Fruit fly (Drosophila melanogaster): ENCODE results near the gene Nle.

Gene Nle

DNA sequence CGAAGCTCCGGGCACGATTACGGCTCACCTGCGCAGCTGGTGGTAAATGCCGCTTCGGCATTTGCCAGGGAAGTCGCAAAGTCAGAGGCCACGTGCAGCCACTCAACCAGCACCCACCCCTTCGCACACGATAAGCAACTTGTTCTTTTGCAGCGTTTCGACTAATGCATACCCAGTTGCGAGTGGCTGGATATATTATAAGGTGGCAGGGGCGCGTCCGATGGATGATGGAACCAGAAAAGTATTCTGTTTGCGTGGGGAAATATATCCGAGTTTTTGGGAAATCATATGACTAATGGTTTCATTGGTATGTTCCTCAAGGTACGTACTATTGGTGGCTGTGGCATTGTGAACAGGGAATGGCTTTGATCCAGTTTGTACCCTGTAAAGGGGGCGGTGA, 18.3 kb downstream of the Nle start:
- TF ChIP-seq tj (GFP tag; optimal IDR thresholded peaks at IDR 0.05) = no peak
- TF ChIP-seq Clk (GFP tag; optimal IDR thresholded peaks at IDR 0.05) = no peak
- no peak for TF ChIP-seq cic (GFP tag; optimal IDR thresholded peaks at IDR 0.05)
- no peak for TF ChIP-seq CG7045 (GFP tag; optimal IDR thresholded peaks at IDR 0.05)
- TF ChIP-seq CG5204 (GFP tag; optimal IDR thresholded peaks at IDR 0.05) = no peak
- no peak for TF ChIP-seq CG12768 (GFP tag; optimal IDR thresholded peaks at IDR 0.05)
- TF ChIP-seq ovo (GFP tag; optimal IDR thresholded peaks at IDR 0.05) = no peak
- TF ChIP-seq CG14711 (tag; optimal IDR thresholded peaks at IDR 0.05) = no peak
- no peak for TF ChIP-seq CG1620 (GFP tag; optimal IDR thresholded peaks at IDR 0.05)
- no peak for TF ChIP-seq pad (GFP tag; optimal IDR thresholded peaks at IDR 0.05)
- no peak for TF ChIP-seq toe (GFP tag; optimal IDR thresholded peaks at IDR 0.05)

DNA sequence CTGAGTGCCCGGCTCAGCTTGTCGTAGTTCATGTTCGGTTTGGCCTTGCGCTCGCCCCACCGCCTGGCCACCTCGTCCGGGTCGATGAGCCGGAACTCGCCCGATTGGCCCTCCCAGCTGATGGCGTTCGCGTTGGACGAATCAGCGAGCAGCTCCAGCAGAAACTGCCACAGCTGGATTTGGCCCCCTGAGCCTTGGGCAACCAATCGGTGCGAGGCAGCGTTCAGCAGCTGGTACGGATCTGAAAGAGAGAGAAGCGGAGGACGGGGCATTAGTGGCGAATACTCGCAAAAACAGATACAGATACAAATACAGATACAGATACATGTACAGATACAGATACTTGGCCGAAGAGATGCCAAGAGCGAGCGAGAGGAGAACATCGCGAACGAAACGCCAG, 19.9 kb downstream of the Nle start:
- TF ChIP-seq Crg-1 (GFP tag; optimal IDR thresholded peaks at IDR 0.05) = no peak
- no peak for TF ChIP-seq CG14711 (tag; optimal IDR thresholded peaks at IDR 0.05)
- TF ChIP-seq tj (GFP tag; optimal IDR thresholded peaks at IDR 0.05) = no peak
- no peak for TF ChIP-seq Clk (GFP tag; optimal IDR thresholded peaks at IDR 0.05)
- no peak for TF ChIP-seq CG1620 (GFP tag; optimal IDR thresholded peaks at IDR 0.05)
- TF ChIP-seq ovo (GFP tag; optimal IDR thresholded peaks at IDR 0.05) = no peak
- no peak for TF ChIP-seq bab1 (GFP tag; optimal IDR thresholded peaks at IDR 0.05)
- no peak for TF ChIP-seq Hr96 (GFP tag; optimal IDR thresholded peaks at IDR 0.05)
- no peak for TF ChIP-seq kay (GFP tag; ENCODE audit: borderline replicate concordance)
- TF ChIP-seq pad (GFP tag; optimal IDR thresholded peaks at IDR 0.05) = no peak
- TF ChIP-seq CG33017 (tag; optimal IDR thresholded peaks at IDR 0.05) = no peak
- no peak for TF ChIP-seq CG7045 (GFP tag; optimal IDR thresholded peaks at IDR 0.05)

DNA sequence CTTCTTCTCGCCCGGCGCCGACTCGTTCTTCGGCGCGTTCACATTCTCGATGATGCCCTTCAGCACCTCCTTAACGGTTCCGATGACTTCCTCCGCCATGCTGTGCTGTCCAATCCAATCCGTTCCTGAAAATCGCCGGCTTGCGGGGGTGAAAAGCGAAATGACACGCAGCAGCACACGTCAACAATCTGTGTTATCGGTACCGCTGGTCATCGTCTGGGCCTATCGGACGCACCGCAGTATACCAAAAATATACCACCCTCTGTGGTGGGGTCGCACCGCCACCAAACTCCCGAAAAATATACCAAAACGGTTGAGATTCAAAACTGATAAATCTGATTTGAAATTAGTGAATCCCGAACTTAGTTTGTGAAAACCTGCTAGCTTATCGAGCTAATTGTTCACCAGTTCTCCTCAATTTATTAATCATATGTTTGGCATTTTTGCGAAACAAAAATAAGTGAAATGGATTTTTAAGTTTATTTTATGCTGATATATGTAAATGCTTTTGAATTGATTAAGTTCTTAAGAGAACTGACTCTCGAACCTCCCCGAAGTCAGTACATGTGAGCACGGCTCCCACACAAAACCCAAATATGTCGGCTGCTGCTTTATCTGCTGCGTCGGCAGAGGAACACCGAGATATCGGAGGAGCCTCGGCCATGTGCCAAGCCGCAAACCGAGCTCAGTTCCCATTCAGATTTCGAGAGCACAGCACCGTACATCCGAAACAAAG, 23.3 kb downstream of the Nle start, which contains the start of the genes Spp and nAChRbeta3:
Spp (minus strand) TSS at position 210 of the 736 bp plus-strand sequence.
nAChRbeta3 (plus strand) TSS at position 686 of the 736 bp plus-strand sequence.
- TF ChIP-seq Mnt (GFP tag; optimal IDR thresholded peaks at IDR 0.05) = peak; percentile 34
- no peak for TF ChIP-seq bab1 (GFP tag; optimal IDR thresholded peaks at IDR 0.05)

DNA sequence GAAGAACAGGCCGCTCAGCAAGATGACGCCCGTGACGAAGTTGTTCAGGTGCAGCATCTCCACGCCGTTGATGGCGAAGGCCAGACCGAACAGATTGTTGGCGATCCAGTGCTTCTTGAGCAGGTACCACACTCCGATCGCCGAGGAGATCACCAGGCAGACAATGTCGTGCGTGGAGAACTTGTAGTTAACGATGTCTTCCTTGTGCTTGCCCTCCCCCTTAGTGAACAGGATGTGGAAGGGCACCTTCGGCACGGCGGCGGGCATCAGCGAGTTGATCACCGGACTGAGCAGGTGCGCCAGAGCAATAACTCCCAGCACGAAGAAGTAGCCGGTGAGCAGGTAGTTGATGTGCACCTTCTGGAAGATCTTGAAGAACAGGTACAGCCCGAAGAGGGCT, 24.1 kb downstream of the Nle start:
- no peak for TF ChIP-seq Mnt (GFP tag; optimal IDR thresholded peaks at IDR 0.05)
- no peak for TF ChIP-seq Crg-1 (GFP tag; optimal IDR thresholded peaks at IDR 0.05)
- no peak for TF ChIP-seq kay (GFP tag; ENCODE audit: borderline replicate concordance)
- no peak for TF ChIP-seq CG33017 (tag; optimal IDR thresholded peaks at IDR 0.05)
- no peak for TF ChIP-seq CG5204 (GFP tag; optimal IDR thresholded peaks at IDR 0.05)
- no peak for TF ChIP-seq Hr96 (GFP tag; optimal IDR thresholded peaks at IDR 0.05)
- no peak for TF ChIP-seq CG12768 (GFP tag; optimal IDR thresholded peaks at IDR 0.05)
- no peak for TF ChIP-seq tj (GFP tag; optimal IDR thresholded peaks at IDR 0.05)
- TF ChIP-seq CG1620 (GFP tag; optimal IDR thresholded peaks at IDR 0.05) = no peak
- no peak for TF ChIP-seq CG7101 (tag; optimal IDR thresholded peaks at IDR 0.05)
- no peak for TF ChIP-seq Clk (GFP tag; optimal IDR thresholded peaks at IDR 0.05)
- TF ChIP-seq toe (GFP tag; optimal IDR thresholded peaks at IDR 0.05) = no peak
- TF ChIP-seq pad (GFP tag; optimal IDR thresholded peaks at IDR 0.05) = no peak
- TF ChIP-seq ovo (GFP tag; optimal IDR thresholded peaks at IDR 0.05) = no peak
- no peak for TF ChIP-seq cnc (optimal IDR thresholded peaks at IDR 0.05)
- TF ChIP-seq CG7045 (GFP tag; optimal IDR thresholded peaks at IDR 0.05) = no peak
- no peak for TF ChIP-seq cic (GFP tag; optimal IDR thresholded peaks at IDR 0.05)
- no peak for TF ChIP-seq bab1 (GFP tag; optimal IDR thresholded peaks at IDR 0.05)
- no peak for TF ChIP-seq CG11617 (GFP tag; optimal IDR thresholded peaks at IDR 0.05)
- no peak for TF ChIP-seq CG14711 (tag; optimal IDR thresholded peaks at IDR 0.05)

- TF ChIP-seq pad (GFP tag; optimal IDR thresholded peaks at IDR 0.05) (peak; percentile 31), cic (GFP tag; optimal IDR thresholded peaks at IDR 0.05) (no peak), CG33017 (tag; optimal IDR thresholded peaks at IDR 0.05) (no peak), ovo (GFP tag; optimal IDR thresholded peaks at IDR 0.05) (no peak), CG7045 (GFP tag; optimal IDR thresholded peaks at IDR 0.05) (no peak), CG5204 (GFP tag; optimal IDR thresholded peaks at IDR 0.05) (no peak), CG12768 (GFP tag; optimal IDR thresholded peaks at IDR 0.05) (no peak), cnc (optimal IDR thresholded peaks at IDR 0.05) (no peak), CG7101 (tag; optimal IDR thresholded peaks at IDR 0.05) (no peak), kay (GFP tag; ENCODE audit: borderline replicate concordance) (no peak), CG14711 (tag; optimal IDR thresholded peaks at IDR 0.05) (no peak), CG11617 (GFP tag; optimal IDR thresholded peaks at IDR 0.05) (no peak), Hr96 (GFP tag; optimal IDR thresholded peaks at IDR 0.05) (no peak), tj (GFP tag; optimal IDR thresholded peaks at IDR 0.05) (no peak), Clk (GFP tag; optimal IDR thresholded peaks at IDR 0.05) (no peak), Mnt (GFP tag; optimal IDR thresholded peaks at IDR 0.05) (peak; percentile 34), Crg-1 (GFP tag; optimal IDR thresholded peaks at IDR 0.05) (peak; percentile 22), bab1 (GFP tag; optimal IDR thresholded peaks at IDR 0.05) (peak; percentile 33), toe (GFP tag; optimal IDR thresholded peaks at IDR 0.05) (no peak), CG1620 (GFP tag; optimal IDR thresholded peaks at IDR 0.05) (no peak)
Measured at dm6 chr2L:542338-542967, 25.5 kb downstream of the Nle start, which contains the start of gene lwr. lwr (minus strand) TSS chr2L:542580.

Measured in whole organism, adult.